Fruit fly (Drosophila melanogaster) whole organism, prepupa: ENCODE results near the gene raskol.

Experiments
- CG34406 ChIP-seq: fragments of 200-800 bp; sonication (Bioruptor generic); optimal IDR thresholded peaks from 3 replicates; lab custom pipeline; 2016; ENCODE audit warnings: missing biosample characterization, missing genetic modification characterization
- CG4318 ChIP-seq: fragments of 200-800 bp; sonication (Bioruptor generic); optimal IDR thresholded peaks from 3 replicates; lab custom pipeline; 2017; ENCODE audit warnings: missing biosample characterization, mild to moderate bottlenecking, missing genetic modification characterization
- Eip78C ChIP-seq: fragments of 200-800 bp; sonication (Bioruptor generic); peaks from one replicate; lab custom pipeline; 2016; ENCODE audit warnings: missing biosample characterization, missing genetic modification characterization
- fd85E ChIP-seq: fragments of 200-800 bp; sonication (Bioruptor generic); optimal IDR thresholded peaks from 3 replicates; lab custom pipeline; 2016; ENCODE audit warnings: missing biosample characterization, missing genetic modification characterization
- fkh ChIP-seq: fragments of 200-800 bp; sonication (Bioruptor generic); optimal IDR thresholded peaks from 3 replicates; lab custom pipeline; 2017; ENCODE audit warnings: missing biosample characterization, mild to moderate bottlenecking, missing genetic modification characterization, moderate library complexity

DNA sequence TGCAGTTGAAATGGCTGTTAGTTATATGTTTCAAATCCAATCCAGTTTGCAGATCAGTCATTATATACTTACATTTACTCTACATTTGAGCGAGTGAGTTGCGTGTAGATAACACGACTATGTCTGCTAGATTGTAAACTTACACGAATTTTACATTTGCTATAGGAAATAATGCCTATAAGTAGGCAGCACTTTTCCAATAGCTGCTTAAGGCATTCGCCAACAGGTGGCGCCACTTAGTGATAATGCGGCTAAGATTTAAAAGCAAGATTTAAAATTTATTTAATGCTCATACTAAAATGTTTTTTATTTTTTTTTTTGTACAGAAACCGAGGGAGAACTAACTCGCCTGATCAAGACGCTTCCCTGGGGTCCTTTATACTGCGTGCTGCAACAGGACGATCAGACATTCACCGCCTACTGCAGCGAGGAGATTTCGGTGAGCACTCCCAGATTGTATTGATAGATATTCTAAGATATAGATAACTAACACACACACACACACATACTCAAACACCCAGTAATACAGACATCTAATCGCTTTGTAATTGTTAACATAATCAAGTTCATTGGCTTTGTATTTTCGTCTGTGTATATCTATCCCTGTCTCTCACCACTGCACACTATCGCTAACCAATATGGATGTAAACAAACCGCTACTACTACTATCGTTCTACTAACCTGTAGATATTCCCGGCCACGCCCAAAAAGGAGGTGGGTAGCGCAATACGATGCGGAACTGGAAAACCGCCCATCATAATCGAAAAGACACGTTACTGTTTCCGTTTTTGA lies 10.5 kb downstream of the raskol start:
- TF ChIP-seq CG4318 (no peak), Eip78C (GFP tag; lab: Kevin White, UChicago) (peak; percentile 16), fkh (GFP tag; lab: Kevin White, UChicago) (peak; percentile 59), fd85E (no peak), CG34406 (no peak)
